Worm (Caenorhabditis elegans): ENCODE measurements around the gene myo-6.
"Not testable (repeated sequence)": the region's sequence is repeated elsewhere in the genome, so short reads cannot be mapped to it uniquely, and the experiment has no call there.

myo-6 gene

DNA sequence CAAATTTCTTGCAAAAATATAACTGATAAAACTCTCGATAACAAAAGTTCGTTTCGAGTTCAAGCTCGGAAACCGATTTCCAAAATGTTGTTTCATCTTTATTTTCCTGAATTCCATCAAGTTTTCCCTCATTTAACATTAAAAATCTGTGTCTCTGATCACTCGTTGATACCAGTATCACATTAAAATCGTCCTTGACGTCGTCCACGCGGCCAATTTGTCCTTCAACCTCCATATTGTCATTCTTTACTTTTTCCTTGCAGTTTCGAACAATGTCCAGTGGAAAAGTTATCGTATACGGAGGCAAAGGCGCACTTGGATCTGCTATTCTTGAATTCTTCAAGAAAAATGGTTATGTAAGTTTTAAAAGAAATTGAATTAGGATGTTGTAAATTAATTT is 16.0 kb upstream of the myo-6 start, which contains the start of gene qdpr-1:
TSS of gene qdpr-1 (plus strand) at position 264 of the 400 bp plus-strand sequence.
- no peak for TF ChIP-seq hlh-13 (GFP tag; optimal IDR thresholded peaks at IDR 0.05)

DNA sequence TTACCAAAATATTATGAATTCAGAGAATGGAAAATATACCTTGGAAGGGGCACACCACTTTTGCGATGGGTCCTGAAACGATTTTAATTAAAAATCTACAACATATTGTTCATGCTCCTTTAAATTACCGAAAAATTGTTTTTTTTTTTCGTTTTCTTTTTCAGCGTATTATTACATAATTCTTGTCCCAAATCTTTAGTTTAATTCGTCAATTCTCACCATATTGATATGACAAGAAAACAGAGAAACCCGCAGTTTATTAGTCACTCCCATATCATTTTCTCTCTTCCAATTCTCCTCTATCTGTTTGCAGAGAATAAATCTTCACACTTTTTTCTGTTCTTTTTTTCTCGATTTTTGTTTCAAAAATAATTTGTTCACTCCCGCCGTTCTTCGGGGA is 14.3 kb upstream of the myo-6 start, which contains the start of gene F11F1.1:
TSS of gene F11F1.1 (plus strand) at position 301 of the 400 bp plus-strand sequence.
- TF ChIP-seq ref-2 (tag; optimal IDR thresholded peaks at IDR 0.05) (no peak), hlh-13 (GFP tag; optimal IDR thresholded peaks at IDR 0.05) (no peak), che-1 (tag; optimal IDR thresholded peaks at IDR 0.05) (no peak), elt-4 (tag; optimal IDR thresholded peaks at IDR 0.05) (no peak), sox-2 (GFP tag; IDR thresholded peaks at IDR 0.05) (no peak), hlh-8 (tag; optimal IDR thresholded peaks at IDR 0.05) (no peak), sdc-2 (tag; optimal IDR thresholded peaks at IDR 0.05) (no peak), Y22D7AL.16 (tag; optimal IDR thresholded peaks at IDR 0.05) (no peak), K02D7.2 (tag; optimal IDR thresholded peaks at IDR 0.05) (no peak), ceh-14 (tag; optimal IDR thresholded peaks at IDR 0.05) (no peak), pha-4 (tag; optimal IDR thresholded peaks at IDR 0.05) (no peak), nhr-11 (tag; optimal IDR thresholded peaks at IDR 0.05) (no peak), pag-3 (tag; optimal IDR thresholded peaks at IDR 0.05; ENCODE audit: borderline replicate concordance) (no peak), ceh-19 (GFP tag; optimal IDR thresholded peaks at IDR 0.05) (no peak), ztf-16 (tag; optimal IDR thresholded peaks at IDR 0.05) (no peak), unc-55 (GFP tag; optimal IDR thresholded peaks at IDR 0.05) (no peak), F13H6.1 (tag; optimal IDR thresholded peaks at IDR 0.05) (no peak), ceh-9 (tag; optimal IDR thresholded peaks at IDR 0.05) (no peak), syd-9 (tag; optimal IDR thresholded peaks at IDR 0.05) (no peak)

- not testable (repeated sequence) for TF ChIP-seq lin-11 (tag; optimal IDR thresholded peaks at IDR 0.05); ceh-18 (tag; optimal IDR thresholded peaks at IDR 0.05); ceh-45 (GFP tag; IDR thresholded peaks at IDR 0.05)
Observed at ce11 chrIII:13401673-13402258, 7.8 kb upstream of the myo-6 start, which contains the start of the genes srlf-9 and srlf-10. TSS of gene srlf-9 (minus strand) at chrIII:13401773. TSS of gene srlf-10 (plus strand) at chrIII:13402208.

ce11 chrIII:13402934-13403333 is 6.7 kb upstream of the myo-6 start, which contains the start of gene mig-18:
TSS of gene mig-18 (plus strand) at chrIII:13403234.
- no peak for TF ChIP-seq F13H6.1 (tag; optimal IDR thresholded peaks at IDR 0.05)
- TF ChIP-seq elt-2 (tag; optimal IDR thresholded peaks at IDR 0.05): no peak
- no peak for TF ChIP-seq tbx-7 (tag; optimal IDR thresholded peaks at IDR 0.05)
- TF ChIP-seq tbx-2 (tag; optimal IDR thresholded peaks at IDR 0.05): no peak
- no peak for TF ChIP-seq hlh-15 (tag; optimal IDR thresholded peaks at IDR 0.05)
- TF ChIP-seq nhr-11 (tag; optimal IDR thresholded peaks at IDR 0.05): no peak
- TF ChIP-seq ceh-18 (tag; optimal IDR thresholded peaks at IDR 0.05): no peak
- TF ChIP-seq lim-6 (tag; optimal IDR thresholded peaks at IDR 0.05): no peak
- no peak for TF ChIP-seq unc-55 (GFP tag; optimal IDR thresholded peaks at IDR 0.05)
- no peak for TF ChIP-seq pha-4 (tag; optimal IDR thresholded peaks at IDR 0.05)
- no peak for TF ChIP-seq gmeb-2 (tag; optimal IDR thresholded peaks at IDR 0.05)
- TF ChIP-seq pat-9 (tag; optimal IDR thresholded peaks at IDR 0.05): no peak
- TF ChIP-seq ceh-9 (tag; optimal IDR thresholded peaks at IDR 0.05): no peak
- TF ChIP-seq ceh-31 (tag; optimal IDR thresholded peaks at IDR 0.05): no peak
- no peak for TF ChIP-seq dmd-4 (tag; optimal IDR thresholded peaks at IDR 0.05; ENCODE audit: borderline replicate concordance)
- TF ChIP-seq K09A11.1 (tag; optimal IDR thresholded peaks at IDR 0.05; ENCODE audit: insufficient read depth): no peak
- TF ChIP-seq ref-2 (tag; optimal IDR thresholded peaks at IDR 0.05): no peak
- no peak for TF ChIP-seq nhr-232 (tag; optimal IDR thresholded peaks at IDR 0.05)

- no peak for TF ChIP-seq npax-4 (tag; optimal IDR thresholded peaks at IDR 0.05)
- no peak for TF ChIP-seq Y22D7AL.16 (tag; optimal IDR thresholded peaks at IDR 0.05)
- TF ChIP-seq hlh-8 (tag; optimal IDR thresholded peaks at IDR 0.05): no peak
- no peak for TF ChIP-seq unc-55 (GFP tag; optimal IDR thresholded peaks at IDR 0.05)
Observed at ce11 chrIII:13404418-13404817, 5.2 kb upstream of the myo-6 start, which contains the start of gene ttr-52. TSS of gene ttr-52 (plus strand) at chrIII:13404718.
